Worm (Caenorhabditis elegans) whole organism, early embryonic: ENCODE measurements around the gene srd-55.
"Not testable (repeated sequence)": the region's sequence is repeated elsewhere in the genome, so short reads cannot be mapped to it uniquely, and the experiment has no call there.

Source experiments
- B0310.2 ChIP-seq: sonication (generic microtip); optimal IDR thresholded peaks from 2 replicates; lab custom pipeline; 2016; ENCODE audit warnings: mild to moderate bottlenecking, missing genetic modification characterization, missing compliant biosample characterization
- F13C5.2 ChIP-seq: sonication (generic microtip); optimal IDR thresholded peaks from 2 replicates; lab custom pipeline; 2017; ENCODE audit warnings: mild to moderate bottlenecking, missing genetic modification characterization, inconsistent platforms, missing compliant biosample characterization
- aly-1 ChIP-seq: sonication (generic microtip); optimal IDR thresholded peaks from 2 replicates; lab custom pipeline; 2016; ENCODE audit warnings: missing genetic modification characterization, missing compliant biosample characterization
- ama-1 ChIP-seq: fragments of 150-350 bp; optimal IDR thresholded peaks from 2 replicates; lab custom pipeline; 2014
- ceh-13 ChIP-seq: fragments of 200-800 bp; sonication (Bioruptor generic); optimal IDR thresholded peaks from 2 replicates; lab custom pipeline; 2018; ENCODE audit warnings: mild to moderate bottlenecking, missing genetic modification characterization, missing compliant biosample characterization
- ceh-36 ChIP-seq: sonication (generic microtip); optimal IDR thresholded peaks from 2 replicates; lab custom pipeline; 2016; ENCODE audit warnings: missing genetic modification characterization, inconsistent platforms, missing compliant biosample characterization
- ets-7 ChIP-seq: sonication (generic microtip); optimal IDR thresholded peaks from 2 replicates; lab custom pipeline; 2016; ENCODE audit warnings: missing genotype, missing genetic modification characterization, missing compliant biosample characterization
- flt-1 ChIP-seq: fragments of 200-800 bp; sonication (Bioruptor generic); IDR thresholded peaks from 2 replicates; pipeline ENCODE4 v1.3.6; 2022; ENCODE audit warnings: missing genetic modification characterization, missing compliant biosample characterization
- hmbx-1 ChIP-seq: sonication (generic microtip); optimal IDR thresholded peaks from 2 replicates; lab custom pipeline; 2016; ENCODE audit warnings: mild to moderate bottlenecking, missing genetic modification characterization, missing compliant biosample characterization
- hmg-4 ChIP-seq: fragments of 200-800 bp; sonication (Bioruptor generic); optimal IDR thresholded peaks from 2 replicates; lab custom pipeline; 2018; ENCODE audit warnings: mild to moderate bottlenecking, missing genetic modification characterization, missing compliant biosample characterization
- hnd-1 ChIP-seq: sonication (generic microtip); optimal IDR thresholded peaks from 2 replicates; lab custom pipeline; 2016; ENCODE audit warnings: missing genetic modification characterization, missing compliant biosample characterization
- pes-1 ChIP-seq: fragments of 200-800 bp; sonication (Bioruptor generic); IDR thresholded peaks from 2 replicates; pipeline ENCODE4 v1.3.6; 2022; ENCODE audit warnings: missing genetic modification reagents, missing genetic modification characterization, missing compliant biosample characterization
- scrt-1 ChIP-seq: fragments of 200-800 bp; sonication (Bioruptor generic); IDR thresholded peaks from 2 replicates; pipeline ENCODE4 v1.3.6; 2022; ENCODE audit warnings: missing genetic modification characterization, missing compliant biosample characterization
- sea-1 ChIP-seq: fragments of 200-800 bp; sonication (Bioruptor generic); conservative IDR thresholded peaks from 2 replicates; pipeline ENCODE4 v1.3.6; 2022; ENCODE audit warnings: missing genetic modification characterization, missing compliant biosample characterization
- tbx-11 ChIP-seq: fragments of 200-800 bp; sonication (Bioruptor generic); IDR thresholded peaks from 2 replicates; pipeline ENCODE4 v1.3.6; 2022; ENCODE audit warnings: missing genetic modification characterization, missing compliant biosample characterization
- tbx-37 ChIP-seq: fragments of 200-800 bp; sonication (Bioruptor generic); conservative IDR thresholded peaks from 2 replicates; pipeline ENCODE4 v1.3.6; 2022; ENCODE audit warnings: missing genetic modification reagents, missing genetic modification characterization, missing compliant biosample characterization
- tra-4 ChIP-seq: sonication (generic microtip); optimal IDR thresholded peaks from 2 replicates; lab custom pipeline; 2017; ENCODE audit warnings: missing genetic modification characterization, missing compliant biosample characterization

Gene srd-55

DNA sequence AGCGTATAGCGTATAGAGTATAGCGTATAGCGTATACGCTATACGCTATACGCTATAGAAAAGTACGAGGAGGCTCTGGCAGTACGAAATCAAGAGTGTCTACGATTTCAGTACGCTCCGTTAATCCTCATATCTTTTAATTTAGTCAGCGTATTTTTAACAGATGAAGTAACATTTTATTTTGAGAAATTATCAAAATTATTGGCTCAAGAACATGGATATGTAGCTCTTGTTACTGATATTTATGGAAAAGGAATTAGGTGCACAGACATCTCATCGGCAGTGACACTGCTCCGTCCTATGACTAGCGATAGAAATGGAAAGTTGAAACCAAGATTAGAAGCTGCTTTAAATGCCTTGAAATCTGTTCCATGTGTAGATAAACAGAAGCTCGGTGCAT, 26.7 kb downstream of the srd-55 start, which contains the start of gene K02A2.1:
TSS of gene K02A2.1 (plus strand) at position 301 of the 400 bp plus-strand sequence.
- TF ChIP-seq hmg-4 (GFP tag; lab: Kevin White, UChicago); ceh-36 (tag; lab: Kevin White, UChicago); pes-1 (GFP tag; lab: Robert Waterston, UW): not testable (repeated sequence)

DNA sequence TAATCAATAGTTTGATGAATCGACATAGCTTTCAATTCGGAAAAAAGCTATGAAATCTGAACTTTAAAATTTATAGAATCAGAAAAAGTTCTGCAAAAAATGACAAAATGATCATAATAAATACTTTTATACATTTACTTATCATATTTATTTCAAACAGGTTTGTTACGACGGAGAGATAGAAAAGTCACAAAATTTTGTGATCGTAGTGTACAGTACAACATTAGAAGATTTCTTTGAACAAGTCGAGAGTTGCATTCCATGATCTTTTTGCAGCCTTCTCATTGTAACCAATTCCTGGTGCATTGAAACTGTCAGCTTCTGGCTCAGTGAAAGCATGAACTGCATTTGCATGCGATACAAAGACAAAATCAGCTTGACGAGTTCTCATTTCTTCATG, 47.9 kb downstream of the srd-55 start, which contains the start of gene D1022.3:
TSS of gene D1022.3 (minus strand) at position 101 of the 400 bp plus-strand sequence.
- TF ChIP-seq pes-1 (GFP tag; lab: Robert Waterston, UW) (no peak), F13C5.2 (tag; lab: Kevin White, UChicago) (no peak), B0310.2 (no peak), sea-1 (GFP tag; lab: Robert Waterston, UW) (no peak), aly-1 (no peak)

DNA sequence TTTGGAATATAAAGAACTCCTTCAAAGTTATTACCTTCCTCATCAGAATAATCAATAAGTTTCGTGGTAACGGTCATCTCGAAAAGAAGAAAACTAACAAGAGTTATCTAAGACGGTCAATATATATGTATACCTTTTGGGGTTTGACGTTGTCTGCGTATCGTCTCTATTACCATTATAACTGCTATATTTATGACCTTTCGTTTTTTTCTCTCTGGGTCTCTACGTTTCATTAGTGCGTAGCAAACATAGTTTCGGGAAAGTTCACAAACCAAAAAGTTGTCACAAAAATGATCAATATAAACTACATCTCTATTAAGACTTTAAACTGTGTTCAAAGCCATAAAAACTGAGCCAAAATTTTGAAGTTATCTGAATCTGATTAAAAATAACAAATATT, 48.9 kb downstream of the srd-55 start, which contains the start of gene D1022.4:
TSS of gene D1022.4 (minus strand) at position 83 of the 400 bp plus-strand sequence.
- TF ChIP-seq ceh-36 (tag; lab: Kevin White, UChicago) = no peak

DNA sequence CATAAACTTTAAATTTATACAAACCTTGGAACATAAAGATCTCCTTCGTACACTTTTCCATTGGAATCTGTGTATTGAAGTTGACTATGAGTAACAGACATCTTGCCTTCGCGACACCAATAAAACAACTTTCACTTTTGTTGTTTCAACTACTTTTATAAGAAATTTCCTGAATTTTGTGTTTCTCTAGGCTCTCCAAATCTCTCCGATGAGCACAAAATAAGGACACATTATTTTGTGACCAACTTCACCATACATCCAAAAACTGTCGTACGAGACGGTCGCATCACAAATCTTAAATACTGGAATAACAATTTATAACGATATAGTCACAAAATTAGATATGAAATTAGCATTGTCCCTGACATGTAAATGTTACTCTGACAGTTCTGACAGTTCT, 50.4 kb downstream of the srd-55 start, which contains the start of gene D1022.5:
TSS of gene D1022.5 (minus strand) at position 101 of the 400 bp plus-strand sequence.
- TF ChIP-seq scrt-1 (GFP tag; lab: Robert Waterston, UW) (no peak), ceh-13 (GFP tag; lab: Kevin White, UChicago) (no peak), sea-1 (GFP tag; lab: Robert Waterston, UW) (no peak), flt-1 (GFP tag; lab: Robert Waterston, UW) (no peak), pes-1 (GFP tag; lab: Robert Waterston, UW) (no peak), F13C5.2 (tag; lab: Kevin White, UChicago) (no peak), ets-7 (tag; lab: Kevin White, UChicago) (no peak), tbx-37 (no peak), hmg-4 (GFP tag; lab: Kevin White, UChicago) (no peak), hmbx-1 (tag; lab: Kevin White, UChicago) (no peak), ceh-36 (tag; lab: Kevin White, UChicago) (no peak), ama-1 (lab: Kevin White, UChicago) (no peak), B0310.2 (no peak), hnd-1 (tag; lab: Kevin White, UChicago) (no peak), tra-4 (tag; lab: Kevin White, UChicago) (no peak)

DNA sequence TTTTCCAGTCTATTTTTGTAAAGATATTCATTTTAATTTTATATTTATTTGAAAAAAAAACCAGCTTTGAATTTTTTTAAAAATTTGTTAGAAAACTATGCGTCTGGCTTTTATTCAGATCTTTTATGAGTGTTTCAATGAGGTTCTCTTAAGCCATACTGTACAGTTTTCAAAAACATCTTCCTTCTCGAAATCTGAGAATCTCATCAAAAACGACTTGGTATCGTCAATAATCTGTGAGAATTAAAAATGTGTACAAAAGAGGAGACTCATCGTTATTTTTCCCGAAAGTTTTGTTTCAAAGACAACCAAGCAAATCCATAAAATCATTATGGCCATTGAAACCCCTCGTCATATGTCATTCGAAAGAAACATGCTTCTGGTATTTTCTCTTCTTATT, 50.9 kb downstream of the srd-55 start, which contains the start of gene D1022.2:
TSS of gene D1022.2 (plus strand) at position 301 of the 400 bp plus-strand sequence.
- TF ChIP-seq tbx-37 (no peak), scrt-1 (GFP tag; lab: Robert Waterston, UW) (no peak), ceh-36 (tag; lab: Kevin White, UChicago) (no peak), hnd-1 (tag; lab: Kevin White, UChicago) (no peak), F13C5.2 (tag; lab: Kevin White, UChicago) (no peak), sea-1 (GFP tag; lab: Robert Waterston, UW) (no peak), ama-1 (lab: Kevin White, UChicago) (no peak), tbx-11 (no peak), aly-1 (no peak), pes-1 (GFP tag; lab: Robert Waterston, UW) (no peak), B0310.2 (no peak)
